Fruit fly (Drosophila melanogaster): ENCODE results near the gene Jhbp4.
A peak's percentile ranks its signal among the peaks of the same experiment; 100 is the strongest.

Jhbp4 gene

dm6 chr3R:16071689-16072580 is 28.6 kb downstream of the Jhbp4 start (continued):
- TF ChIP-seq jing (GFP tag; optimal IDR thresholded peaks at IDR 0.05) (no peak), bigmax (GFP tag; optimal IDR thresholded peaks at IDR 0.05) (no peak), Adf1 (GFP tag; IDR thresholded peaks at IDR 0.05) (no peak), nerfin-2 (GFP tag; IDR thresholded peaks at IDR 0.05; ENCODE audit: partially characterized antibody) (no peak), Myb (GFP tag; optimal IDR thresholded peaks at IDR 0.05) (no peak), Dbx (GFP tag; IDR thresholded peaks at IDR 0.05) (no peak), CG10431 (GFP tag; optimal IDR thresholded peaks at IDR 0.05) (peak; percentile 48), nom (GFP tag; optimal IDR thresholded peaks at IDR 0.05) (peak; percentile 30), usp (GFP tag; optimal IDR thresholded peaks at IDR 0.05) (no peak), gfzf (GFP tag; optimal IDR thresholded peaks at IDR 0.05) (peak; percentile 16), CoRest (tag; optimal IDR thresholded peaks at IDR 0.05) (peak; percentile 48), CG6272 (GFP tag; IDR thresholded peaks at IDR 0.05) (peak; percentile 58; the same call in 1 of the 2 replicates), caup (GFP tag; optimal IDR thresholded peaks at IDR 0.05; ENCODE audit: severe bottlenecking) (no peak), CG4707 (GFP tag; optimal IDR thresholded peaks at IDR 0.05) (peak; percentile 0), CG11723 (GFP tag; optimal IDR thresholded peaks at IDR 0.05) (no peak), CG17385 (GFP tag; optimal IDR thresholded peaks at IDR 0.05) (peak; percentile 73), sna (GFP tag; IDR thresholded peaks at IDR 0.05; ENCODE audit: partially characterized antibody) (no peak), CG10565 (GFP tag; optimal IDR thresholded peaks at IDR 0.05) (no peak), run (tag; optimal IDR thresholded peaks at IDR 0.05) (peak; percentile 22), Rfx (GFP tag; IDR thresholded peaks at IDR 0.05) (0 out of 2 replicates have a peak, but pooled peaks have one; percentile 12), cato (GFP tag; optimal IDR thresholded peaks at IDR 0.05; ENCODE audit: borderline replicate concordance) (peak; percentile 40), corto (GFP tag; optimal IDR thresholded peaks at IDR 0.05) (peak; percentile 47), Ssrp (tag; optimal IDR thresholded peaks at IDR 0.05) (peak; percentile 65), Sry-δ (GFP tag; optimal IDR thresholded peaks at IDR 0.05) (peak; percentile 5), CG11560 (tag; IDR thresholded peaks at IDR 0.05) (no peak), HmgD (GFP tag; optimal IDR thresholded peaks at IDR 0.05) (no peak), Taf1 (GFP tag; IDR thresholded peaks at IDR 0.05) (no peak), schlank (tag; optimal IDR thresholded peaks at IDR 0.05) (no peak), pb (GFP tag; optimal IDR thresholded peaks at IDR 0.05) (no peak), Dip3 (GFP tag; optimal IDR thresholded peaks at IDR 0.05) (no peak), vfl (GFP tag; optimal IDR thresholded peaks at IDR 0.05) (peak; percentile 41), CG12155 (GFP tag; optimal IDR thresholded peaks at IDR 0.05) (peak; percentile 55), CG7987 (GFP tag; optimal IDR thresholded peaks at IDR 0.05) (no peak), CG2889 (GFP tag; IDR thresholded peaks at IDR 0.05) (peak; percentile 82), dimm (GFP tag; IDR thresholded peaks at IDR 0.05) (peak; percentile 46), BEAF-32 (GFP tag; optimal IDR thresholded peaks at IDR 0.05) (peak; percentile 20), CG3995 (GFP tag; optimal IDR thresholded peaks at IDR 0.05) (no peak), crp (GFP tag; optimal IDR thresholded peaks at IDR 0.05) (no peak), al (GFP tag; IDR thresholded peaks at IDR 0.05) (no peak), sd (tag; optimal IDR thresholded peaks at IDR 0.05) (peak; percentile 9), knrl (GFP tag; IDR thresholded peaks at IDR 0.05; ENCODE audit: partially characterized antibody) (no peak), CG42726 (GFP tag; IDR thresholded peaks at IDR 0.05; ENCODE audit: partially characterized antibody) (no peak), CG13894 (tag; optimal IDR thresholded peaks at IDR 0.05) (no peak), CG6854 (GFP tag; optimal IDR thresholded peaks at IDR 0.05) (no peak), CrebB (tag; optimal IDR thresholded peaks at IDR 0.05) (no peak), kah (GFP tag; optimal IDR thresholded peaks at IDR 0.05) (no peak), Optix (GFP tag; IDR thresholded peaks at IDR 0.05) (peak; percentile 43; the same call in 1 of the 3 replicates), wdn (GFP tag; IDR thresholded peaks at IDR 0.05) (no peak)
